Worm (Caenorhabditis elegans) whole organism, L4 larva: ENCODE results near the gene F53C3.7.

Experiments
- D1046.2 ChIP-seq: fragments of 200-800 bp; sonication (Bioruptor generic); IDR thresholded peaks from 2 replicates; pipeline ENCODE4 v1.3.6; 2022; ENCODE audit warnings: missing genetic modification characterization, missing compliant biosample characterization
- F26F4.8 ChIP-seq: fragments of 200-800 bp; sonication (Bioruptor generic); conservative IDR thresholded peaks from 2 replicates; pipeline ENCODE4 v1.3.6; 2022; ENCODE audit warnings: missing genetic modification characterization, missing compliant biosample characterization
- fos-1 ChIP-seq: fragments of 150-350 bp; optimal IDR thresholded peaks from 2 replicates; lab custom pipeline; 2014; ENCODE audit warnings: missing biosample characterization, missing genetic modification characterization
- hlh-30 ChIP-seq: sonication (generic microtip); optimal IDR thresholded peaks from 2 replicates; lab custom pipeline; 2017; ENCODE audit warnings: antibody characterized with exemption, mild to moderate bottlenecking, missing genetic modification characterization, missing compliant biosample characterization; ENCODE audit not compliant: insufficient read depth
- nhr-237 ChIP-seq: sonication (generic microtip); optimal IDR thresholded peaks from 2 replicates; lab custom pipeline; 2017; ENCODE audit warnings: missing biosample characterization, missing genetic modification characterization
- skn-1 ChIP-seq: fragments of 150-350 bp; optimal IDR thresholded peaks from 2 replicates; lab custom pipeline; 2014; ENCODE audit warnings: missing biosample characterization, missing genetic modification characterization

DNA sequence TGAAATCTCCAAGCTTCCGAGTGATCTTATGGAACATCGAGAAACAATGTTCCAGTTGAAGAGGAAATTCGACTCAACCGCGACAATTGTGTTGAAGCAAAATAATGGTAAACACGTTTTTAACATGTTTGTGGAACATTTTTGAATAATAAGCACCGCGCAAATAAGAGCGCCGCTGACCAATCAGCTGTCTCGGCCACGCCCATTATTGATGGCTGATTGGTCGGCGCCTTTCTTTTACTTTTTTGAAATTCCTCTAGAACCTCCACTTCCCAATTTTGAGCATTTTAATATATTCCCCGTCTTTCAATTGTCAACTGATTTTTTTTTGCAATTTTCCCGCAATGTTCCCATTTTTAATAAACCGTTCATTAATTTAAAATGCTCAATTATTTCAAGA lies 13.3 kb downstream of the F53C3.7 start:
- no peak for TF ChIP-seq F26F4.8 (GFP tag; lab: Robert Waterston, UW)
- TF ChIP-seq fos-1 (tag; lab: Kevin White, UChicago) = no peak
- TF ChIP-seq hlh-30 (tag; lab: Kevin White, UChicago) = no peak
- TF ChIP-seq nhr-237 = no peak
- no peak for TF ChIP-seq skn-1 (tag; lab: Kevin White, UChicago)
- TF ChIP-seq D1046.2 (GFP tag; lab: Robert Waterston, UW) = no peak
